Worm (Caenorhabditis elegans) whole organism, L3 larva: ENCODE data around the gene sto-3.

Experiments used
- ceh-82 ChIP-seq: fragments of 150-350 bp; optimal IDR thresholded peaks from 2 replicates; lab custom pipeline; 2014; ENCODE audit warnings: missing biosample characterization, missing genetic modification characterization
- elt-3 ChIP-seq, 3 experiments: fragments of 150-350 bp in 1 of 3; sonication (generic microtip) in 2 of 3; optimal IDR thresholded peaks; 2 replicates in 2 of 3; 4 replicates in 1 of 3; lab custom pipeline; 2014 to 2017; ENCODE audit warnings: missing biosample characterization in 3 of 3, missing genetic modification characterization in 3 of 3
- fkh-10 ChIP-seq: sonication (generic microtip); optimal IDR thresholded peaks from 2 replicates; lab custom pipeline; 2017; ENCODE audit warnings: missing biosample characterization, missing genetic modification reagents, missing genetic modification characterization
- fos-1 ChIP-seq: fragments of 150-350 bp; optimal IDR thresholded peaks from 2 replicates; lab custom pipeline; 2014; ENCODE audit warnings: missing biosample characterization, missing genetic modification characterization
- nhr-11 ChIP-seq: fragments of 150-350 bp; optimal IDR thresholded peaks from 2 replicates; lab custom pipeline; 2014; ENCODE audit warnings: missing biosample characterization, missing genetic modification characterization
- nhr-28 ChIP-seq: fragments of 150-350 bp; optimal IDR thresholded peaks from 2 replicates; lab custom pipeline; 2014; ENCODE audit warnings: missing biosample characterization, missing genetic modification characterization
- nhr-77 ChIP-seq: fragments of 150-350 bp; optimal IDR thresholded peaks from 2 replicates; lab custom pipeline; 2014; ENCODE audit warnings: missing biosample characterization, missing genetic modification characterization
- unc-62 ChIP-seq: fragments of 150-350 bp; sonication (generic microtip); optimal IDR thresholded peaks from 4 replicates; lab custom pipeline; 2014; ENCODE audit warnings: missing biosample characterization, missing genetic modification reagents, missing genetic modification characterization
- zag-1 ChIP-seq: fragments of 150-350 bp; optimal IDR thresholded peaks from 2 replicates; lab custom pipeline; 2014; ENCODE audit warnings: missing biosample characterization, missing genetic modification characterization
- ztf-11 ChIP-seq: fragments of 150-350 bp; optimal IDR thresholded peaks from 2 replicates; lab custom pipeline; 2014; ENCODE audit warnings: missing biosample characterization, missing genetic modification characterization

- TF ChIP-seq unc-62 (GFP tag; lab: Kevin White, UChicago) (no peak), nhr-77 (no peak), nhr-11 (tag; lab: Kevin White, UChicago) (no peak), ztf-11 (no peak), nhr-28 (tag; lab: Kevin White, UChicago) (no peak), ceh-82 (tag; lab: Kevin White, UChicago) (no peak), fos-1 (tag; lab: Kevin White, UChicago) (no peak), fkh-10 (no peak), elt-3 (tag; optimal IDR thresholded peaks at IDR 0.05; lab: Kevin White, UChicago) (no peak), zag-1 (tag; lab: Kevin White, UChicago) (no peak)
Measured at ce11 chrX:11591620-11592019, 30.3 kb downstream of the sto-3 start, which contains the start of gene F52D10.2.
